Fruit fly (Drosophila melanogaster) whole organism, adult: Measurements from ENCODE around the gene CG33278.

Experiments
- CG12768 ChIP-seq: fragments of 200-800 bp; sonication (Bioruptor generic); optimal IDR thresholded peaks from 2 replicates; lab custom pipeline; 2017; ENCODE audit warnings: missing biosample characterization, missing genetic modification characterization, mild to moderate bottlenecking, moderate library complexity, missing genetic modification reagents
- CG33017 ChIP-seq: fragments of 200-800 bp; sonication (Bioruptor generic); optimal IDR thresholded peaks from 2 replicates; lab custom pipeline; 2018; ENCODE audit warnings: missing biosample characterization, mild to moderate bottlenecking, missing genetic modification characterization, moderate library complexity

DNA sequence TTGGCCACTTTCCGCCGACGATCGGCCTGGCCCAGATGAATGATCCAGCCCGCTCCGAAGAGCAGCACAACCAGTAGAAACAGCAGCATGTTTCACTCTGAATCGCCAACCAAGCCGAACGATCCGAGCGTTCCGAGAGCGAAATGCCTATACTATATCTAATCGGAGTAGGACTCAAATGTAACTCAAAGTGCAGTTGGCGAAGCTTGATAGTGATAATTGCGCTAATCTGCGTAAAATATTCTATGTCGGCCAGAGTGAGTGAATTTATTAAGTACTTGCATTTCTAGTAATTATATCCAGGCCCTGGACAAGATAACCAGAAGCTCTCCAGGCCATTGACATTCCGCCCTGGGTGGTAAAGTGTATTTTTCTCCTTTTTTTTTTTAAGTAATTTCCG lies 45.4 kb downstream of the CG33278 start, which contains the start of gene Cyp4d8:
- TF ChIP-seq CG12768 (GFP tag; lab: Kevin White, UChicago) (no peak), CG33017 (no peak)
